Fruit fly (Drosophila melanogaster) whole organism, wandering third instar larva: Measurements from ENCODE around the gene CG14273.

Source experiments
- Abd-B ChIP-seq: fragments of >200 bp; optimal IDR thresholded peaks from 2 replicates; lab custom pipeline; 2017; ENCODE audit warnings: missing biosample characterization, missing genetic modification characterization
- CG9705 ChIP-seq: fragments of 200-800 bp; sonication (Bioruptor generic); optimal IDR thresholded peaks from 2 replicates; lab custom pipeline; 2018; ENCODE audit warnings: missing biosample characterization, mild to moderate bottlenecking, missing genetic modification characterization
- Dfd ChIP-seq: fragments of >200 bp; optimal IDR thresholded peaks from 2 replicates; lab custom pipeline; 2017; ENCODE audit warnings: missing biosample characterization, missing genetic modification characterization
- Dif ChIP-seq: fragments of 200-275, 200-300 bp; sonication (Bioruptor generic); optimal IDR thresholded peaks from 2 replicates; lab custom pipeline; 2018; ENCODE audit warnings: missing biosample characterization, missing genetic modification characterization; ENCODE audit not compliant: partially characterized antibody
- Hnf4 ChIP-seq: fragments of 200-800 bp; sonication (Bioruptor generic); optimal IDR thresholded peaks from 2 replicates; lab custom pipeline; 2016; ENCODE audit warnings: missing biosample characterization, mild to moderate bottlenecking, missing genetic modification characterization
- Hr78 ChIP-seq: fragments of >200 bp; optimal IDR thresholded peaks from 2 replicates; lab custom pipeline; 2017; ENCODE audit warnings: missing biosample characterization, missing genetic modification characterization
- Jra ChIP-seq: sonication (Bioruptor generic); optimal IDR thresholded peaks from 2 replicates; lab custom pipeline; 2016; ENCODE audit warnings: missing biosample characterization, missing genetic modification characterization
- Mio ChIP-seq: sonication (Bioruptor generic); optimal IDR thresholded peaks from 2 replicates; lab custom pipeline; 2016; ENCODE audit warnings: missing biosample characterization, missing genetic modification characterization
- N ChIP-seq: fragments of >200 bp; optimal IDR thresholded peaks from 2 replicates; lab custom pipeline; 2018; ENCODE audit warnings: missing biosample characterization, missing external identifiers, missing genetic modification characterization
- OdsH ChIP-seq: fragments of 200-800 bp; sonication (Bioruptor generic); optimal IDR thresholded peaks from 2 replicates; lab custom pipeline; 2016; ENCODE audit warnings: missing biosample characterization, mild to moderate bottlenecking, missing genetic modification characterization
- Rel ChIP-seq, 2 experiments: fragments of 200-800 bp; sonication (Bioruptor generic) in 1 of 2; optimal IDR thresholded peaks; 2 replicates in 1 of 2; 3 replicates in 1 of 2; lab custom pipeline; 2016 to 2019; ENCODE audit warnings: mild to moderate bottlenecking in 2 of 2, missing biosample characterization in 2 of 2, missing genetic modification characterization in 2 of 2, moderate library complexity in 1 of 2
- Vsx2 ChIP-seq: fragments of 200-300, 225-300 bp; sonication (Bioruptor generic); optimal IDR thresholded peaks from 2 replicates; lab custom pipeline; 2018; ENCODE audit warnings: missing biosample characterization, missing genetic modification characterization; ENCODE audit not compliant: partially characterized antibody
- br ChIP-seq: fragments of 200-800 bp; sonication (Bioruptor generic); optimal IDR thresholded peaks from 2 replicates; lab custom pipeline; 2016; ENCODE audit warnings: missing biosample characterization, missing genetic modification characterization
- brk ChIP-seq: fragments of 200-800 bp; sonication (Bioruptor generic); optimal IDR thresholded peaks from 2 replicates; lab custom pipeline; 2016; ENCODE audit warnings: missing biosample characterization, mild to moderate bottlenecking, missing genetic modification characterization
- dl ChIP-seq, 2 experiments: fragments of 175-275, 200-275 bp in 1 of 2; fragments of 200-275 bp in 1 of 2; sonication (Bioruptor generic); optimal IDR thresholded peaks; lab custom pipeline; 2018; ENCODE audit warnings: mild to moderate bottlenecking in 2 of 2, missing biosample characterization in 2 of 2, missing genetic modification characterization in 2 of 2, moderate library complexity in 2 of 2; ENCODE audit not compliant: partially characterized antibody in 2 of 2, insufficient read depth in 1 of 2
- ey ChIP-seq: fragments of 200-800 bp; sonication (Bioruptor generic); optimal IDR thresholded peaks from 2 replicates; lab custom pipeline; 2016; ENCODE audit warnings: missing biosample characterization, missing genetic modification characterization
- fru ChIP-seq: fragments of 200-800 bp; sonication (Bioruptor generic); optimal IDR thresholded peaks from 3 replicates; lab custom pipeline; 2016; ENCODE audit warnings: missing biosample characterization, mild to moderate bottlenecking, missing genetic modification characterization
- h ChIP-seq: fragments of 200-800 bp; sonication (Bioruptor generic); optimal IDR thresholded peaks from 3 replicates; lab custom pipeline; 2016; ENCODE audit warnings: missing biosample characterization, mild to moderate bottlenecking, missing genetic modification characterization
- jim ChIP-seq: fragments of 175-275, 200-325 bp; sonication (Bioruptor generic); optimal IDR thresholded peaks from 2 replicates; lab custom pipeline; 2016; ENCODE audit warnings: missing biosample characterization, mild to moderate bottlenecking, missing genetic modification characterization
- pan ChIP-seq: fragments of >200 bp; optimal IDR thresholded peaks from 2 replicates; lab custom pipeline; 2017
- psq ChIP-seq: fragments of 200-800 bp; sonication (Bioruptor generic); optimal IDR thresholded peaks from 3 replicates; lab custom pipeline; 2017; ENCODE audit warnings: missing biosample characterization, mild to moderate bottlenecking, missing genetic modification characterization, moderate library complexity
- rgr ChIP-seq: fragments of 200-800 bp; sonication (Bioruptor generic); optimal IDR thresholded peaks from 3 replicates; lab custom pipeline; 2016; ENCODE audit warnings: missing biosample characterization, mild to moderate bottlenecking, missing genetic modification characterization
- sv ChIP-seq: fragments of 200-800 bp; sonication (Bioruptor generic); optimal IDR thresholded peaks from 3 replicates; lab custom pipeline; 2016; ENCODE audit warnings: missing biosample characterization, missing genetic modification characterization
- tai ChIP-seq: sonication (Bioruptor generic); optimal IDR thresholded peaks from 2 replicates; lab custom pipeline; 2016; ENCODE audit warnings: missing biosample characterization, missing genetic modification characterization
- usp ChIP-seq: fragments of >200 bp; optimal IDR thresholded peaks from 2 replicates; lab custom pipeline; 2017; ENCODE audit warnings: missing biosample characterization, missing genetic modification characterization
- woc ChIP-seq: sonication (Bioruptor generic); optimal IDR thresholded peaks from 2 replicates; lab custom pipeline; 2016; ENCODE audit warnings: missing biosample characterization, mild to moderate bottlenecking, missing genetic modification characterization

The CG14273 gene

DNA sequence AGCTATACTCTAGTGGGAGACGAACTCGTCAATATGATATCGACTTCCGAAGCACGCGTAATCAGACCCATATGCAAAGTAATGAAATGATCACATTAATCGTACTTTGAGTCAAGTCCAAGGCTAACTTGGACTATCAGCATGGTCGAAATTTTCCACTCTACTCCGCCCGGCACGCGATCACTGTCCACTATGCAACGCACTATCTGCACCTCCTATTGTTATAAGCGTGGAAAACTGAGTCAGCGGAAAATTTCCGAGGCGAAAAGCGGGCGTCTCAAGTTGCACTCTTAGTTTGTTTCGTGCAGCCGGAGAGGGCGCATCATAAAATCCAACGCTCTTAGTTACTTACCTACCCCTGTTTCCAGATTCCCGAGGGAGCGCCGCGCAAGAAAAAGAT is 43.4 kb downstream of the CG14273 start:
- TF ChIP-seq rgr (no peak), dl (GFP tag; optimal IDR thresholded peaks at IDR 0.05; lab: Kevin White, UChicago; ENCODE audit: insufficient read depth in 1 of 2, partially characterized antibody in 2 of 2) (no peak), psq (no peak), ey (GFP tag; lab: Kevin White, UChicago) (no peak), N (no peak), Dif (GFP tag; lab: Kevin White, UChicago) (no peak), Hr78 (GFP tag; lab: Kevin White, UChicago) (no peak), Abd-B (no peak), OdsH (GFP tag; lab: Kevin White, UChicago) (no peak), brk (GFP tag; lab: Kevin White, UChicago) (no peak), br (GFP tag; lab: Kevin White, UChicago) (no peak), Dfd (GFP tag; lab: Kevin White, UChicago) (no peak), h (no peak)
- TF ChIP-seq, all 38 proteins: peak for 0

DNA sequence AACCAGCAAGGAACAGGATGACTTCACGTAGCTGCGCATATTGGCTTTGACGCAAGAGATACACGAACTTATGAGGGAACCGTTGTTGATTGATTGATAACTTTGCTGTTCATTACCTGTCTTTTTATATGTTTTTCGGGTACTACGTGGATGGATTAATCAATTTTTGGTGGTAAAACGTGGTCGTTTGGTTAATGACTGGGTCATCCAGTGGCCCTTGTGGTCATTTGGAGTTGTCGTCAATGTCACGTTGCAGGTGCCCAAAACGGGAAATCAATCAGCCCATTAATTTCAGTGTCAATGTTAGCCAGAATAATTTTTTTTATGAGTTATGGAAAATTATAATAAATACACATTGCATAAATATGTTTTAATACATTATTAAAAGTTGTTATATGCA is 46.7 kb downstream of the CG14273 start, which contains the start of gene CG42819:
Gene CG42819 (minus strand): TSS at position 101 of the 400 bp plus-strand sequence.
- TF ChIP-seq pan (lab: Kevin White, UChicago) (no peak), Mio (GFP tag; lab: Kevin White, UChicago) (no peak), jim (no peak), Hnf4 (GFP tag; lab: Kevin White, UChicago) (no peak), h (no peak), tai (no peak), CG9705 (GFP tag; lab: Kevin White, UChicago) (no peak), Dfd (GFP tag; lab: Kevin White, UChicago) (no peak), sv (no peak), psq (no peak), woc (no peak), fru (GFP tag; lab: Kevin White, UChicago) (no peak), N (no peak)

DNA sequence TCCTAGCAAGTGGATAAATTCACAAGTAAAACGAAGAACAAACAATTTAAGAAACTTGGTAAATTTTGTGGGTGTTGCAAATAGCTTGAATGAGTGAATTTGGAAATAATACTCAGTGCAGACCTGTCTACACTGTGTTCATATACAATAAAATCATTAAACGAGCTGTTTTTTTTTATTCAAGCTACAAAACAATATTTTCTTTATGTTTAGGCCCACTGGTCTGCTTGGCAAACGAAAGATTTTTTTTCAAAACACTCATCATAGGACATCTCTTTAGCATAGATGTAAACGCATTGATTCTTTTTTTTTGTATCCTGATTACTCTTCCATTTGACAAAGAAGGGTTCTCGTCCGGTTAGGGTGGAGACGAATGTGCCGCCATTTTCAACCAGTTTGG is 49.8 kb downstream of the CG14273 start, which contains the start of gene CG42820:
Gene CG42820 (minus strand): TSS at position 101 of the 400 bp plus-strand sequence.
- TF ChIP-seq brk (GFP tag; lab: Kevin White, UChicago), result no peak

DNA sequence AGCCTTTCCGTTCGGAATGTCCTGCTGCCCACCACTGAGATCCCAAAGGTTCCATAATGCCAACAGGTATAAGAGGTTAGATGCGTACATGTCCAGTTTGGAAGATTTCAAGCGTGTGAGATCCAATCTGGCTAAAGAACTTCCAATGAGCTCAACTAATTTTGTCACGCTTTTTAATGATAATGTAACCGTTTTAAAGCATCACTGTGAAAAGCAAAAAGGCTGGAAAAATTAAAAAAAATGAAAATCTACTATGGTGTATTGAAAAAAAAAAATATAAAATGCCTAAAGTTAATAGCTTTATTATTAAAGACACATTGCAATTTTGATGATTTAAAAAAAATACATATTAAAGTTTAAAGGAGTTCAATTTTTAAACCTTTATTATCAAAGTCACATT is 50.6 kb downstream of the CG14273 start, which contains the start of gene Acp29AB:
Gene Acp29AB (minus strand): TSS at position 101 of the 400 bp plus-strand sequence.
- no peak for TF ChIP-seq CG9705 (GFP tag; lab: Kevin White, UChicago)
- no peak for TF ChIP-seq usp (GFP tag; lab: Kevin White, UChicago)
- TF ChIP-seq Rel (GFP tag; optimal IDR thresholded peaks at IDR 0.05; lab: Kevin White, UChicago), result no peak
- no peak for TF ChIP-seq Rel (tag; optimal IDR thresholded peaks at IDR 0.05; lab: Kevin White, UChicago)
- no peak for TF ChIP-seq Mio (GFP tag; lab: Kevin White, UChicago)
- TF ChIP-seq Hnf4 (GFP tag; lab: Kevin White, UChicago), result no peak
- no peak for TF ChIP-seq Jra
- TF ChIP-seq Vsx2, result no peak
